Fruit fly (Drosophila melanogaster) whole organism, embryonic: ENCODE measurements around the gene CG6126.
A peak's percentile ranks its signal among the peaks of the same experiment; 100 is the strongest.

Source experiments
- Atf-2 ChIP-seq: fragments of 200-800 bp; sonication (Bioruptor generic); optimal IDR thresholded peaks from 2 replicates; lab custom pipeline; 2016; ENCODE audit warnings: missing biosample characterization, missing genetic modification characterization
- B-H2 ChIP-seq: fragments of 200-800 bp; sonication (Bioruptor generic); optimal IDR thresholded peaks from 2 replicates; lab custom pipeline; 2018; ENCODE audit warnings: missing biosample characterization, mild to moderate bottlenecking, missing genetic modification characterization
- CG10209 ChIP-seq: fragments of 200-800 bp; sonication (Bioruptor generic); optimal IDR thresholded peaks from 3 replicates; lab custom pipeline; 2017; ENCODE audit warnings: missing biosample characterization, mild to moderate bottlenecking, missing genetic modification characterization, missing genetic modification reagents
- CG12299 ChIP-seq: fragments of 200-800 bp; sonication (Bioruptor generic); optimal IDR thresholded peaks from 2 replicates; lab custom pipeline; 2018; ENCODE audit warnings: missing biosample characterization, mild to moderate bottlenecking, missing genetic modification characterization
- CG14441 ChIP-seq: fragments of 200-800 bp; sonication (Bioruptor generic); IDR thresholded peaks from 2 replicates; pipeline ENCODE4 v1.3.6; 2022; ENCODE audit warnings: missing biosample characterization, missing genetic modification characterization
- CG17186 ChIP-seq: fragments of 200-800 bp; sonication (Bioruptor generic); optimal IDR thresholded peaks from 3 replicates; lab custom pipeline; 2017; ENCODE audit warnings: missing biosample characterization, missing genetic modification reagents, missing genetic modification characterization
- CG17912 ChIP-seq: fragments of 200-800 bp; sonication (Bioruptor generic); optimal IDR thresholded peaks from 2 replicates; lab custom pipeline; 2018; ENCODE audit warnings: missing biosample characterization, mild to moderate bottlenecking, missing genetic modification characterization
- CG2712 ChIP-seq: fragments of 200-800 bp; optimal IDR thresholded peaks from 3 replicates; lab custom pipeline; 2019; ENCODE audit warnings: missing biosample characterization, mild to moderate bottlenecking, missing genetic modification characterization, moderate library complexity
- CG31224 ChIP-seq: fragments of 200-800 bp; sonication (Bioruptor generic); IDR thresholded peaks from 2 replicates; pipeline ENCODE4 v1.3.6; 2022; ENCODE audit warnings: missing biosample characterization, missing genetic modification characterization
- CG31388 ChIP-seq: fragments of 200-800 bp; sonication (Bioruptor generic); optimal IDR thresholded peaks from 2 replicates; lab custom pipeline; 2016; ENCODE audit warnings: missing biosample characterization, missing genetic modification characterization
- CG32772 ChIP-seq: fragments of 200-800 bp; sonication (Bioruptor generic); IDR thresholded peaks from 2 replicates; pipeline ENCODE4 v1.3.6; 2022; ENCODE audit warnings: missing biosample characterization, missing genetic modification characterization
- CG3847 ChIP-seq: fragments of 200-800 bp; sonication (Bioruptor generic); IDR thresholded peaks from 2 replicates; pipeline ENCODE4 v1.3.6; 2022; ENCODE audit warnings: missing biosample characterization, missing genetic modification characterization
- CG4404 ChIP-seq: fragments of 200-800 bp; sonication (Bioruptor generic); IDR thresholded peaks from 2 replicates; pipeline ENCODE4 v1.3.6; 2022; ENCODE audit warnings: missing biosample characterization, missing genetic modification characterization
- CG4617 ChIP-seq: fragments of 200-800 bp; sonication (Bioruptor generic); optimal IDR thresholded peaks from 3 replicates; lab custom pipeline; 2016; ENCODE audit warnings: missing biosample characterization, missing genetic modification characterization, borderline replicate concordance
- CkIIα-i1 ChIP-seq: fragments of 200-800 bp; sonication (Bioruptor generic); IDR thresholded peaks from 2 replicates; pipeline ENCODE4 v1.3.6; 2022; ENCODE audit warnings: missing biosample characterization, missing genetic modification characterization
- Dfd ChIP-seq, 2 experiments: fragments of >200 bp; optimal IDR thresholded peaks; 2 replicates each; lab custom pipeline; 2017; ENCODE audit warnings: missing biosample characterization in 2 of 2, missing genetic modification characterization in 2 of 2
- Eip74EF ChIP-seq, 2 experiments: fragments of 200-800 bp in 1 of 2; fragments of >200 bp in 1 of 2; sonication (Bioruptor generic) in 1 of 2; optimal IDR thresholded peaks; 2 replicates each; lab custom pipeline; 2017 to 2019; ENCODE audit warnings: missing biosample characterization in 2 of 2, missing genetic modification characterization in 2 of 2, mild to moderate bottlenecking in 1 of 2, moderate library complexity in 1 of 2
- Ets97D ChIP-seq: fragments of 200-800 bp; sonication (Bioruptor generic); optimal IDR thresholded peaks from 3 replicates; lab custom pipeline; 2016; ENCODE audit warnings: missing biosample characterization, missing genetic modification characterization
- Hand ChIP-seq: fragments of 200-800 bp; sonication (Bioruptor generic); optimal IDR thresholded peaks from 2 replicates; lab custom pipeline; 2017; ENCODE audit warnings: mild to moderate bottlenecking, missing biosample characterization, missing genetic modification reagents, missing genetic modification characterization
- Jarid2 ChIP-seq: fragments of 200-800 bp; sonication (Bioruptor generic); optimal IDR thresholded peaks from 3 replicates; lab custom pipeline; 2017; ENCODE audit warnings: mild to moderate bottlenecking, missing biosample characterization, missing genetic modification reagents, missing genetic modification characterization
- NC2α ChIP-seq: fragments of 200-800 bp; sonication (Bioruptor generic); optimal IDR thresholded peaks from 2 replicates; lab custom pipeline; 2016; ENCODE audit warnings: missing biosample characterization, missing genetic modification characterization
- Nf-YA ChIP-seq: fragments of 200-800 bp; sonication (Bioruptor generic); IDR thresholded peaks from 2 replicates; pipeline ENCODE4 v1.3.6; 2022; ENCODE audit warnings: missing biosample characterization, missing genetic modification characterization
- Sin3A ChIP-seq: fragments of >200 bp; optimal IDR thresholded peaks from 2 replicates; lab custom pipeline; 2018
- Sox102F ChIP-seq: fragments of 200-800 bp; sonication (Bioruptor generic); optimal IDR thresholded peaks from 2 replicates; lab custom pipeline; 2018; ENCODE audit warnings: missing biosample characterization, mild to moderate bottlenecking, missing genetic modification characterization, moderate library complexity
- Trl ChIP-seq, 3 experiments: fragments of >200 bp in 2 of 3; fragments of 200-800 bp in 1 of 3; sonication (Bioruptor generic) in 1 of 3; optimal IDR thresholded peaks; 2 replicates in 1 of 3; 3 replicates in 2 of 3; lab custom pipeline; 2016 to 2017; ENCODE audit warnings: missing biosample characterization in 1 of 3, missing genetic modification characterization in 1 of 3
- Usf ChIP-seq: fragments of 200-800 bp; sonication (Bioruptor generic); optimal IDR thresholded peaks from 2 replicates; lab custom pipeline; 2017; ENCODE audit warnings: missing genotype, missing biosample characterization, missing genetic modification characterization
- Xrp1 ChIP-seq: fragments of 200-800 bp; sonication (Bioruptor generic); IDR thresholded peaks from 2 replicates; pipeline ENCODE4 v1.3.6; 2022; ENCODE audit warnings: missing biosample characterization, missing genetic modification characterization
- YL-1 ChIP-seq: fragments of 200-800 bp; sonication (Bioruptor generic); optimal IDR thresholded peaks from 3 replicates; lab custom pipeline; 2017; ENCODE audit warnings: missing biosample characterization, mild to moderate bottlenecking, missing genetic modification characterization
- abd-A ChIP-seq: fragments of 200-800 bp; sonication (Bioruptor generic); optimal IDR thresholded peaks from 3 replicates; lab custom pipeline; 2019; ENCODE audit warnings: missing biosample characterization, mild to moderate bottlenecking, missing genetic modification characterization, moderate library complexity
- amos ChIP-seq: fragments of 200-800 bp; sonication (Bioruptor generic); IDR thresholded peaks from 2 replicates; pipeline ENCODE4 v1.3.6; 2022; ENCODE audit warnings: missing biosample characterization, missing genetic modification characterization; ENCODE audit not compliant: partially characterized antibody
- bsh ChIP-seq, 2 experiments: fragments of 200-800 bp; sonication (Bioruptor generic); optimal IDR thresholded peaks; 2 replicates each; lab custom pipeline; 2017 to 2018; ENCODE audit warnings: mild to moderate bottlenecking in 2 of 2, missing biosample characterization in 2 of 2, missing genetic modification characterization in 2 of 2, moderate library complexity in 1 of 2
- fd64A ChIP-seq: fragments of 200-800 bp; sonication (Bioruptor generic); optimal IDR thresholded peaks from 3 replicates; lab custom pipeline; 2018; ENCODE audit warnings: missing biosample characterization, mild to moderate bottlenecking, missing genetic modification characterization
- gem ChIP-seq: fragments of 200-800 bp; sonication (Bioruptor generic); optimal IDR thresholded peaks from 2 replicates; lab custom pipeline; 2019; ENCODE audit warnings: missing biosample characterization, mild to moderate bottlenecking, missing genetic modification characterization, moderate library complexity
- grau ChIP-seq: fragments of 200-800 bp; optimal IDR thresholded peaks from 3 replicates; lab custom pipeline; 2019; ENCODE audit warnings: missing biosample characterization, mild to moderate bottlenecking, missing genetic modification characterization, moderate library complexity
- gro ChIP-seq: fragments of 200-800 bp; sonication (Bioruptor generic); optimal IDR thresholded peaks from 2 replicates; lab custom pipeline; 2016; ENCODE audit warnings: missing biosample characterization, missing genetic modification characterization
- maf-S ChIP-seq: fragments of 200-800 bp; sonication (Bioruptor generic); optimal IDR thresholded peaks from 2 replicates; lab custom pipeline; 2016; ENCODE audit warnings: missing biosample characterization, missing genetic modification characterization
- mirr ChIP-seq: fragments of 200-800 bp; sonication (Bioruptor generic); optimal IDR thresholded peaks from 3 replicates; lab custom pipeline; 2018; ENCODE audit warnings: missing biosample characterization, mild to moderate bottlenecking, missing genetic modification characterization
- pita ChIP-seq: fragments of 200-800 bp; sonication (Bioruptor generic); optimal IDR thresholded peaks from 2 replicates; lab custom pipeline; 2017; ENCODE audit warnings: missing biosample characterization, mild to moderate bottlenecking, missing genetic modification characterization
- sens ChIP-seq: fragments of 200-800 bp; sonication (Bioruptor generic); peaks from one replicate; lab custom pipeline; 2016; ENCODE audit warnings: missing biosample characterization, missing genetic modification characterization
- slbo ChIP-seq: fragments of 200-800 bp; sonication (Bioruptor generic); IDR thresholded peaks from 2 replicates; pipeline ENCODE4 v1.3.6; 2022; ENCODE audit warnings: missing biosample characterization, missing genetic modification characterization
- so ChIP-seq: fragments of 200-800 bp; sonication (Bioruptor generic); IDR thresholded peaks from 3 replicates; pipeline ENCODE4 v1.3.6; 2022; ENCODE audit warnings: missing biosample characterization, missing genetic modification characterization
- tna ChIP-seq: fragments of 200-800 bp; sonication (Bioruptor generic); IDR thresholded peaks from 2 replicates; pipeline ENCODE4 v1.3.6; 2022; ENCODE audit warnings: missing biosample characterization, missing genetic modification characterization; ENCODE audit not compliant: partially characterized antibody
- trh ChIP-seq: fragments of 200-800 bp; sonication (Bioruptor generic); optimal IDR thresholded peaks from 2 replicates; lab custom pipeline; 2016; ENCODE audit warnings: missing biosample characterization, missing genetic modification characterization
- twi ChIP-seq: fragments of 200-800 bp; optimal IDR thresholded peaks from 2 replicates; lab custom pipeline; 2019; ENCODE audit warnings: missing biosample characterization, mild to moderate bottlenecking, missing genetic modification characterization, moderate library complexity
- unc-4 ChIP-seq: fragments of 200-800 bp; sonication (Bioruptor generic); IDR thresholded peaks from 2 replicates; pipeline ENCODE4 v1.3.6; 2022; ENCODE audit warnings: missing biosample characterization, missing genetic modification characterization; ENCODE audit not compliant: partially characterized antibody
- wek ChIP-seq: fragments of 200-800 bp; sonication (Bioruptor generic); optimal IDR thresholded peaks from 3 replicates; lab custom pipeline; 2018; ENCODE audit warnings: missing biosample characterization, mild to moderate bottlenecking, missing genetic modification characterization, moderate library complexity
- zen ChIP-seq: fragments of 200-800 bp; sonication (Bioruptor generic); optimal IDR thresholded peaks from 3 replicates; lab custom pipeline; 2018; ENCODE audit warnings: missing biosample characterization, mild to moderate bottlenecking, missing genetic modification characterization, moderate library complexity

The CG6126 gene

DNA sequence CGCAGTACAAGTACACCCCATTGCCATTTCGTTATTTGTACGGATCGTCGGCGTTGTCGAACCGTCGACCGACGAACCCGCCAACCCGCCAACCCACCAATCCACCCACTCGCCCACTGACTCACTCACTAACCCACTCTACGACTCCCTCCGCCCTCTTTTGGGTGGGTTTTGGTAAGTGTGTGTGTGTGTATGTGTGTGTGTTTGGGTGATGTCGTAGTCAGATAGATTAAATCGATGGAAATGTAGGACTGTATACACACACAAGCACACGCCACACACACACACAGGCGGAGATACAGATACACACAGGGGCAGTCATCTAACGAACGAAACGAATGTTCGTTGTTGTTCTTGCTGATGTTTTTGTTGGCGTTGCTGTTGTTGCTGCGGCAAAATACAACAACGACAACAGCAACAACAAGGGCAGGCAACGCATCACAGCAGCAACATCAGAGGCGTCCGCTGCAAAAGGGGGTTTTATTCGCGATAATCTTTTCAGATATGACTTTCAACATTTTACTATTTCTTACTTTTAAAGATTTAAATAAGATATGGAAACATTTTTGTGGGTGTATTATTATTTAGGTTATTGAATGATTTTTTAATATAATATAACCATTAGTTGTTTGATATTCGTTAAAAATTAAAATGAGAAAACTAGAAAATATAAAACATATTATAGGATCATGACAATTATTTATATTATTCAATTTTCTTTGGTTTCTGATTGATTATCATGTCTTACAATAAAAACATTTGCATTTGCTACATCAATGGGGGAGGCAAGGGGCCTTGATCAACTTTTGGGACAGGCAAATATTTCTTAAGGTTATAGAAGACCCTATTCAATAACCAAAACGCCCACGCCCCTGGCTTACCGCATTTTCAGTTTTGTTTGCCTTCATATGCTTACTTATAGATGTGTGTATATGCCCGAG is 18.7 kb upstream of the CG6126 start (continued):
- TF ChIP-seq amos (GFP tag; lab: Robert Waterston, UW) (peak; percentile 17; the same call in 1 of the 2 replicates), so (GFP tag; lab: Robert Waterston, UW) (peak; percentile 64; the same call in 2 of the 3 replicates), pita (no peak), trh (GFP tag; lab: Kevin White, UChicago) (peak; percentile 70), CkIIα-i1 (GFP tag; lab: Robert Waterston, UW) (no peak), slbo (GFP tag; lab: Robert Waterston, UW) (peak; percentile 88), Dfd (GFP tag; optimal IDR thresholded peaks at IDR 0.05; lab: Kevin White, UChicago) (peak in 1 of 2 experiments; percentile 79), Trl (optimal IDR thresholded peaks at IDR 0.05; lab: Kevin White, UChicago) (no peak), Trl (GFP tag; optimal IDR thresholded peaks at IDR 0.05; lab: Kevin White, UChicago) (no peak), gro (GFP tag; lab: Kevin White, UChicago) (no peak), Xrp1 (GFP tag; lab: Robert Waterston, UW) (peak; percentile 71), CG2712 (peak; percentile 95), CG31388 (peak; percentile 40), abd-A (peak; percentile 94), Atf-2 (GFP tag; lab: Kevin White, UChicago) (no peak), mirr (GFP tag; lab: Kevin White, UChicago) (peak; percentile 87), YL-1 (GFP tag; lab: Kevin White, UChicago) (peak; percentile 85), Jarid2 (GFP tag; lab: Kevin White, UChicago) (peak; percentile 69), Hand (peak; percentile 81), bsh (GFP tag; optimal IDR thresholded peaks at IDR 0.05; lab: Kevin White, UChicago) (peak; percentile 76 to 89), CG4404 (peak; percentile 69), CG10209 (GFP tag; lab: Kevin White, UChicago) (peak; percentile 98), CG4617 (GFP tag; lab: Kevin White, UChicago) (peak; percentile 53), Ets97D (GFP tag; lab: Kevin White, UChicago) (peak; percentile 15), gem (tag; lab: Kevin White, UChicago) (peak; percentile 97), CG12299 (tag; lab: Kevin White, UChicago) (peak; percentile 75), CG31224 (GFP tag; lab: Robert Waterston, UW) (peak; percentile 54), CG17186 (GFP tag; lab: Kevin White, UChicago) (no peak), CG32772 (GFP tag; lab: Robert Waterston, UW) (peak; percentile 79), grau (tag; lab: Kevin White, UChicago) (peak; percentile 88), Sin3A (lab: Kevin White, UChicago) (no peak), sens (peak; percentile 93), maf-S (GFP tag; lab: Kevin White, UChicago) (no peak), B-H2 (peak; percentile 53), fd64A (no peak), twi (peak; percentile 94), Sox102F (GFP tag; lab: Kevin White, UChicago) (peak; percentile 92), Usf (GFP tag; lab: Kevin White, UChicago) (peak; percentile 93), wek (GFP tag; lab: Kevin White, UChicago) (no peak), unc-4 (0 out of 2 replicates have a peak, but pooled peaks have one; percentile 25), CG17912 (GFP tag; lab: Kevin White, UChicago) (no peak), Nf-YA (GFP tag; lab: Robert Waterston, UW) (0 out of 2 replicates have a peak, but pooled peaks have one; percentile 11), Eip74EF (GFP tag; optimal IDR thresholded peaks at IDR 0.05; lab: Kevin White, UChicago) (peak in 1 of 2 experiments; percentile 92), zen (tag; lab: Kevin White, UChicago) (peak; percentile 82), NC2α (GFP tag; lab: Kevin White, UChicago) (no peak), tna (GFP tag; lab: Robert Waterston, UW) (no peak), CG14441 (peak; percentile 80), CG3847 (GFP tag; lab: Robert Waterston, UW) (peak; percentile 83)
